Worm (Caenorhabditis elegans): Measurements from ENCODE around the gene lap-2.

lap-2 gene

DNA sequence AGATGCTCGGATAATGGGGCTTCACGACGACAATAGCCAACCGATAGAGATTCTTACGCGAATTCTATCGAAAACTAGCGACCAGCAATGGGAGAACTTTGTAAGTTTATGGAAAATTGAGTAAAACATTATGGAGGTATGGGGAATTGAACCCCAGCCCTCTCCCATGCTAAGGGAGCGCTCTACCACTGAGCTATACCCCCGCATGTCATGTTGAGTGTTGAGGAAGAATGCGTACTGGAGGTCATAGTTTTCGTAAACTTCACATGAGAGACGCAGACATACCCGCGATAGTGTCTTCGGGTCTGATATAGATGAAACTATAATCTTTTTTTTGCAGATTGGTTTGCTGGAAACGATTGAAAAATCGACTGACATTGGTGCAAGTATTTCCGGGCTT is 40.1 kb upstream of the lap-2 start (continued):
- TF ChIP-seq spr-3 (GFP tag; optimal IDR thresholded peaks at IDR 0.05), result peak; percentile 86
- TF ChIP-seq lin-38 (GFP tag; IDR thresholded peaks at IDR 0.05), result peak; percentile 84
- TF ChIP-seq skn-1 (tag; optimal IDR thresholded peaks at IDR 0.05), result no peak
- TF ChIP-seq mxl-2 (GFP tag; conservative IDR thresholded peaks at IDR 0.05), result 0 out of 2 replicates have a peak, but pooled peaks have one; percentile 48
- peak; percentile 53 for TF ChIP-seq zip-2 (tag; optimal IDR thresholded peaks at IDR 0.05)
- TF ChIP-seq nhr-25 (tag; optimal IDR thresholded peaks at IDR 0.05; ENCODE audit: borderline replicate concordance, insufficient read depth), result no peak
- no peak for TF ChIP-seq zfp-2 (tag; optimal IDR thresholded peaks at IDR 0.05)
- no peak for TF ChIP-seq jun-1 (tag; optimal IDR thresholded peaks at IDR 0.05)
- TF ChIP-seq F10B5.3 (tag; optimal IDR thresholded peaks at IDR 0.05), result peak; percentile 65
- TF ChIP-seq fos-1 (tag; optimal IDR thresholded peaks at IDR 0.05), result no peak
- peak; percentile 25 for TF ChIP-seq ceh-32 (tag; optimal IDR thresholded peaks at IDR 0.05; ENCODE audit: poor library complexity)
- peak; percentile 78 for TF ChIP-seq ceh-20 (GFP tag; IDR thresholded peaks at IDR 0.05)
- no peak for TF ChIP-seq pqm-1 (tag; optimal IDR thresholded peaks at IDR 0.05)
- TF ChIP-seq hlh-30 (tag; optimal IDR thresholded peaks at IDR 0.05; ENCODE audit: insufficient read depth), result peak; percentile 56
- TF ChIP-seq hlh-11 (tag; optimal IDR thresholded peaks at IDR 0.05), result peak; percentile 64
- TF ChIP-seq F49E8.2 (tag; optimal IDR thresholded peaks at IDR 0.05; ENCODE audit: borderline replicate concordance), result peak; percentile 65
- TF ChIP-seq duxl-1 (tag; optimal IDR thresholded peaks at IDR 0.05; ENCODE audit: poor library complexity), result peak; percentile 61
- TF ChIP-seq lsy-2 (tag; optimal IDR thresholded peaks at IDR 0.05), result no peak
- TF ChIP-seq daf-16 (GFP tag; optimal IDR thresholded peaks at IDR 0.05), result peak; percentile 46 to 88
- peak; percentile 65 for TF ChIP-seq daf-16 (tag; optimal IDR thresholded peaks at IDR 0.05)
- TF ChIP-seq F44E2.7 (GFP tag; IDR thresholded peaks at IDR 0.05), result 0 out of 2 replicates have a peak, but pooled peaks have one; percentile 61
- peak in 1 of 2 experiments; percentile 68 for TF ChIP-seq mdl-1 (tag; optimal IDR thresholded peaks at IDR 0.05)
- TF ChIP-seq ceh-44 (GFP tag; IDR thresholded peaks at IDR 0.05), result peak; percentile 77; the same call in 1 of the 2 replicates
- TF ChIP-seq lir-3 (tag; optimal IDR thresholded peaks at IDR 0.05), result peak; percentile 14
- TF ChIP-seq lin-15B (tag; optimal IDR thresholded peaks at IDR 0.05), result no peak
- peak; percentile 83 for TF ChIP-seq snpc-1.2 (GFP tag; IDR thresholded peaks at IDR 0.05)
- TF ChIP-seq fkh-10 (GFP tag; optimal IDR thresholded peaks at IDR 0.05), result no peak
- 0 out of 2 replicates have a peak, but pooled peaks have one; percentile 17 for TF ChIP-seq mdt-29 (GFP tag; IDR thresholded peaks at IDR 0.05)
- TF ChIP-seq lin-29 (GFP tag; IDR thresholded peaks at IDR 0.05), result no peak
- peak; percentile 36 for TF ChIP-seq lin-13 (GFP tag; optimal IDR thresholded peaks at IDR 0.05)
- TF ChIP-seq dmd-6 (GFP tag; IDR thresholded peaks at IDR 0.05), result peak; percentile 65
- peak in 1 of 2 experiments; percentile 8; a peak in 1 of 4 replicates for TF ChIP-seq madf-5 (GFP tag; IDR thresholded peaks at IDR 0.05)
- TF ChIP-seq lim-7 (GFP tag; IDR thresholded peaks at IDR 0.05), result peak; percentile 95
- peak; percentile 68 for TF ChIP-seq nhr-48 (tag; optimal IDR thresholded peaks at IDR 0.05)
- peak; percentile 85 for TF ChIP-seq mep-1 (tag; optimal IDR thresholded peaks at IDR 0.05)
- 0 out of 2 replicates have a peak, but pooled peaks have one; percentile 49 for TF ChIP-seq ZK337.2 (GFP tag; IDR thresholded peaks at IDR 0.05)
- peak; percentile 92 for TF ChIP-seq pha-4 (GFP tag; IDR thresholded peaks at IDR 0.05)
- TF ChIP-seq pha-4 (tag; optimal IDR thresholded peaks at IDR 0.05), result no peak
- peak; percentile 72 for TF ChIP-seq nhr-28 (tag; optimal IDR thresholded peaks at IDR 0.05)
- TF ChIP-seq F37D6.2 (tag; optimal IDR thresholded peaks at IDR 0.05), result peak; percentile 52
- peak; percentile 75 for TF ChIP-seq lin-1 (GFP tag; IDR thresholded peaks at IDR 0.05)
- peak; percentile 71 for TF ChIP-seq nhr-102 (tag; optimal IDR thresholded peaks at IDR 0.05)
- no peak for TF ChIP-seq nhr-11 (tag; optimal IDR thresholded peaks at IDR 0.05)
- peak; percentile 85 for TF ChIP-seq ctbp-1 (GFP tag; IDR thresholded peaks at IDR 0.05)
- peak; percentile 50 for TF ChIP-seq unc-130 (GFP tag; optimal IDR thresholded peaks at IDR 0.05)
- TF ChIP-seq snpc-4 (tag; optimal IDR thresholded peaks at IDR 0.05), result no peak
- no peak for TF ChIP-seq zag-1 (tag; optimal IDR thresholded peaks at IDR 0.05)
- peak; percentile 94 for TF ChIP-seq hmg-1.1 (GFP tag; IDR thresholded peaks at IDR 0.05)
- no peak for TF ChIP-seq ceh-62 (tag; optimal IDR thresholded peaks at IDR 0.05)
- peak; percentile 80; the same call in 1 of the 2 replicates for TF ChIP-seq zip-11 (GFP tag; IDR thresholded peaks at IDR 0.05)
- TF ChIP-seq F26F4.8 (GFP tag; conservative IDR thresholded peaks at IDR 0.05), result 0 out of 2 replicates have a peak, but pooled peaks have one; percentile 55
